Worm (Caenorhabditis elegans) whole organism, L4 larva: ENCODE data around the gene twf-2.
"Not testable (repeated sequence)": the region's sequence is repeated elsewhere in the genome, so short reads cannot be mapped to it uniquely, and the experiment has no call there.

Experiments used
- F10B5.3 ChIP-seq: sonication (generic microtip); optimal IDR thresholded peaks from 2 replicates; lab custom pipeline; 2016; ENCODE audit warnings: mild to moderate bottlenecking, missing genetic modification characterization, missing compliant biosample characterization
- F26F4.8 ChIP-seq: fragments of 200-800 bp; sonication (Bioruptor generic); conservative IDR thresholded peaks from 2 replicates; pipeline ENCODE4 v1.3.6; 2022; ENCODE audit warnings: missing genetic modification characterization, missing compliant biosample characterization
- T26A8.4 ChIP-seq: fragments of 200-800 bp; sonication (Bioruptor generic); IDR thresholded peaks from 2 replicates; pipeline ENCODE4 v1.3.6; 2022; ENCODE audit warnings: missing genetic modification characterization, missing compliant biosample characterization
- Y48G9A.11 ChIP-seq: fragments of 200-800 bp; sonication (Bioruptor generic); IDR thresholded peaks from 2 replicates; pipeline ENCODE4 v1.3.6; 2022; ENCODE audit warnings: missing genetic modification reagents, missing genetic modification characterization, missing compliant biosample characterization
- aly-2 ChIP-seq: sonication (generic microtip); optimal IDR thresholded peaks from 2 replicates; lab custom pipeline; 2018; ENCODE audit warnings: missing biosample characterization, missing genetic modification characterization
- attf-4 ChIP-seq: sonication (generic microtip); optimal IDR thresholded peaks from 3 replicates; lab custom pipeline; 2017; ENCODE audit warnings: missing biosample characterization, missing genetic modification characterization
- ceh-32 ChIP-seq: sonication (generic microtip); optimal IDR thresholded peaks from 2 replicates; lab custom pipeline; 2016; ENCODE audit warnings: mild to moderate bottlenecking, missing genetic modification characterization, missing compliant biosample characterization; ENCODE audit not compliant: poor library complexity
- ceh-44 ChIP-seq: fragments of 200-800 bp; sonication (Bioruptor generic); IDR thresholded peaks from 2 replicates; pipeline ENCODE4 v1.3.6; 2022; ENCODE audit warnings: missing genetic modification reagents, missing genetic modification characterization, missing compliant biosample characterization
- ceh-62 ChIP-seq: sonication (generic microtip); optimal IDR thresholded peaks from 2 replicates; lab custom pipeline; 2017; ENCODE audit warnings: missing biosample characterization, missing genetic modification characterization
- ces-1 ChIP-seq: fragments of 150-350 bp; sonication (generic microtip); optimal IDR thresholded peaks from 4 replicates; lab custom pipeline; 2014; ENCODE audit warnings: missing biosample characterization, missing genetic modification reagents, missing genetic modification characterization
- daf-16 ChIP-seq, 3 experiments: sonication (generic microtip); optimal IDR thresholded peaks; 2 replicates each; lab custom pipeline; 2016 to 2017; ENCODE audit warnings: missing genetic modification characterization in 3 of 3, missing genetic modification reagents in 3 of 3, mild to moderate bottlenecking in 2 of 3, missing compliant biosample characterization in 2 of 3, missing biosample characterization in 1 of 3, moderate library complexity in 1 of 3
- daf-8 ChIP-seq: fragments of 200-800 bp; sonication (Bioruptor generic); IDR thresholded peaks from 2 replicates; pipeline ENCODE4 v1.3.6; 2022; ENCODE audit warnings: missing genetic modification characterization, missing compliant biosample characterization
- dmd-6 ChIP-seq: fragments of 200-800 bp; sonication (Bioruptor generic); IDR thresholded peaks from 2 replicates; pipeline ENCODE4 v1.3.6; 2022; ENCODE audit warnings: missing genetic modification reagents, missing genetic modification characterization, missing compliant biosample characterization
- dmd-8 ChIP-seq: fragments of 200-800 bp; sonication (Bioruptor generic); IDR thresholded peaks from 2 replicates; pipeline ENCODE4 v1.3.6; 2022; ENCODE audit warnings: missing genetic modification characterization, missing compliant biosample characterization
- dmd-9 ChIP-seq: fragments of 200-800 bp; sonication (Bioruptor generic); IDR thresholded peaks from 2 replicates; pipeline ENCODE4 v1.3.6; 2022; ENCODE audit warnings: missing genetic modification reagents, missing genetic modification characterization, missing compliant biosample characterization
- dpl-1 ChIP-seq: fragments of 150-350 bp; optimal IDR thresholded peaks from 2 replicates; lab custom pipeline; 2014; ENCODE audit warnings: missing biosample characterization, missing genetic modification reagents, missing genetic modification characterization
- dve-1 ChIP-seq: sonication (generic microtip); optimal IDR thresholded peaks from 2 replicates; lab custom pipeline; 2017; ENCODE audit warnings: antibody characterized with exemption, mild to moderate bottlenecking, missing genetic modification characterization, missing compliant biosample characterization; ENCODE audit not compliant: insufficient read depth
- fkh-10 ChIP-seq: fragments of 150-350 bp; optimal IDR thresholded peaks from 2 replicates; lab custom pipeline; 2014; ENCODE audit warnings: missing biosample characterization, missing genetic modification reagents, missing genetic modification characterization
- fos-1 ChIP-seq: fragments of 150-350 bp; optimal IDR thresholded peaks from 2 replicates; lab custom pipeline; 2014; ENCODE audit warnings: missing biosample characterization, missing genetic modification characterization
- hlh-11 ChIP-seq: fragments of 200-800 bp; sonication (Bioruptor generic); optimal IDR thresholded peaks from 2 replicates; lab custom pipeline; 2018; ENCODE audit warnings: mild to moderate bottlenecking, missing genetic modification characterization, missing compliant biosample characterization
- hmg-1.1 ChIP-seq: fragments of 200-800 bp; sonication (Bioruptor generic); IDR thresholded peaks from 2 replicates; pipeline ENCODE4 v1.3.6; 2022; ENCODE audit warnings: missing genetic modification reagents, missing genetic modification characterization, missing compliant biosample characterization
- jun-1 ChIP-seq: fragments of 150-350 bp; optimal IDR thresholded peaks from 2 replicates; lab custom pipeline; 2014; ENCODE audit warnings: missing biosample characterization, missing genetic modification reagents, missing genetic modification characterization
- lim-7 ChIP-seq: fragments of 200-800 bp; sonication (Bioruptor generic); IDR thresholded peaks from 2 replicates; pipeline ENCODE4 v1.3.6; 2022; ENCODE audit warnings: missing genetic modification characterization, missing compliant biosample characterization
- lin-13 ChIP-seq: fragments of 150-350 bp; optimal IDR thresholded peaks from 2 replicates; lab custom pipeline; 2014; ENCODE audit warnings: missing biosample characterization, missing genetic modification reagents, missing genetic modification characterization
- lir-3 ChIP-seq: sonication (generic microtip); optimal IDR thresholded peaks from 2 replicates; lab custom pipeline; 2016; ENCODE audit warnings: mild to moderate bottlenecking, missing genetic modification characterization, missing compliant biosample characterization
- mdl-1 ChIP-seq, 2 experiments: fragments of 150-350 bp in 1 of 2; sonication (generic microtip) in 1 of 2; optimal IDR thresholded peaks; 2 replicates each; lab custom pipeline; 2014 to 2017; ENCODE audit warnings: missing biosample characterization in 2 of 2, missing genetic modification characterization in 2 of 2
- nhr-10 ChIP-seq: fragments of 150-350 bp; optimal IDR thresholded peaks from 2 replicates; lab custom pipeline; 2014; ENCODE audit warnings: missing biosample characterization, missing genetic modification characterization
- nhr-11 ChIP-seq: fragments of 150-350 bp; optimal IDR thresholded peaks from 2 replicates; lab custom pipeline; 2014; ENCODE audit warnings: missing biosample characterization, missing genetic modification characterization
- nhr-25 ChIP-seq: sonication (generic microtip); optimal IDR thresholded peaks from 2 replicates; lab custom pipeline; 2017; ENCODE audit warnings: missing genetic modification characterization, mild to moderate bottlenecking, missing compliant biosample characterization, antibody characterized with exemption, moderate library complexity, borderline replicate concordance; ENCODE audit not compliant: insufficient read depth
- nhr-28 ChIP-seq: fragments of 150-350 bp; optimal IDR thresholded peaks from 2 replicates; lab custom pipeline; 2014; ENCODE audit warnings: missing biosample characterization, missing genetic modification characterization
- nhr-42 ChIP-seq: fragments of 200-800 bp; sonication (Bioruptor generic); IDR thresholded peaks from 2 replicates; pipeline ENCODE4 v1.3.6; 2022; ENCODE audit warnings: missing genetic modification characterization, missing compliant biosample characterization
- nhr-48 ChIP-seq: sonication (generic microtip); optimal IDR thresholded peaks from 2 replicates; lab custom pipeline; 2016; ENCODE audit warnings: mild to moderate bottlenecking, missing genetic modification characterization, missing compliant biosample characterization
- nhr-76 ChIP-seq: fragments of 150-350 bp; optimal IDR thresholded peaks from 2 replicates; lab custom pipeline; 2014; ENCODE audit warnings: missing biosample characterization, missing genetic modification characterization
- php-3 ChIP-seq: fragments of 200-800 bp; sonication (Bioruptor generic); IDR thresholded peaks from 2 replicates; pipeline ENCODE4 v1.3.6; 2022; ENCODE audit warnings: missing genetic modification reagents, missing genetic modification characterization, missing compliant biosample characterization
- pqm-1 ChIP-seq: sonication (generic microtip); optimal IDR thresholded peaks from 2 replicates; lab custom pipeline; 2017; ENCODE audit warnings: missing biosample characterization, missing genetic modification characterization
- rbr-2 ChIP-seq: sonication (generic microtip); optimal IDR thresholded peaks from 2 replicates; lab custom pipeline; 2016; ENCODE audit warnings: missing genotype, missing genetic modification characterization, missing compliant biosample characterization
- sdz-12 ChIP-seq: fragments of 200-800 bp; sonication (Bioruptor generic); optimal IDR thresholded peaks from 2 replicates; lab custom pipeline; 2018; ENCODE audit warnings: mild to moderate bottlenecking, missing genetic modification characterization, missing compliant biosample characterization
- snpc-1.2 ChIP-seq: fragments of 200-800 bp; sonication (Bioruptor generic); IDR thresholded peaks from 2 replicates; pipeline ENCODE4 v1.3.6; 2022; ENCODE audit warnings: missing genetic modification reagents, missing genetic modification characterization, missing compliant biosample characterization
- spr-1 ChIP-seq: sonication (generic microtip); optimal IDR thresholded peaks from 2 replicates; lab custom pipeline; 2016; ENCODE audit warnings: mild to moderate bottlenecking, missing genetic modification characterization, missing compliant biosample characterization
- tag-97 ChIP-seq: fragments of 200-800 bp; sonication (Bioruptor generic); IDR thresholded peaks from 2 replicates; pipeline ENCODE4 v1.3.6; 2022; ENCODE audit warnings: missing genetic modification characterization, missing compliant biosample characterization
- unc-39 ChIP-seq: sonication (generic microtip); optimal IDR thresholded peaks from 2 replicates; lab custom pipeline; 2017; ENCODE audit warnings: missing biosample characterization, missing genetic modification characterization
- unc-62 ChIP-seq, 3 experiments: fragments of 150-350 bp in 1 of 3; sonication (generic microtip); optimal IDR thresholded peaks in 2 of 3; peaks in 1 of 3; 1 replicate in 1 of 3; 2 replicates in 2 of 3; lab custom pipeline; 2014 to 2017; ENCODE audit warnings: missing biosample characterization in 3 of 3, missing genetic modification characterization in 3 of 3, missing genetic modification reagents in 3 of 3, missing genotype in 1 of 3
- vab-7 ChIP-seq: fragments of 200-800 bp; sonication (Bioruptor generic); IDR thresholded peaks from 2 replicates; pipeline ENCODE4 v1.3.6; 2022; ENCODE audit warnings: missing genetic modification reagents, missing genetic modification characterization, missing compliant biosample characterization
- zfp-2 ChIP-seq: sonication (generic microtip); optimal IDR thresholded peaks from 2 replicates; lab custom pipeline; 2016; ENCODE audit warnings: mild to moderate bottlenecking, missing genetic modification characterization, missing compliant biosample characterization
- zip-11 ChIP-seq: fragments of 200-800 bp; sonication (Bioruptor generic); IDR thresholded peaks from 2 replicates; pipeline ENCODE4 v1.3.6; 2022; ENCODE audit warnings: missing genetic modification characterization, missing compliant biosample characterization
- zip-2 ChIP-seq: fragments of 150-350 bp; optimal IDR thresholded peaks from 2 replicates; lab custom pipeline; 2014; ENCODE audit warnings: missing biosample characterization, missing genetic modification characterization
- ztf-11 ChIP-seq: fragments of 150-350 bp; optimal IDR thresholded peaks from 2 replicates; lab custom pipeline; 2014; ENCODE audit warnings: missing biosample characterization, missing genetic modification characterization
- ztf-7 ChIP-seq: fragments of 150-350 bp; optimal IDR thresholded peaks from 2 replicates; lab custom pipeline; 2014; ENCODE audit warnings: missing biosample characterization, missing genetic modification characterization

Gene twf-2

DNA sequence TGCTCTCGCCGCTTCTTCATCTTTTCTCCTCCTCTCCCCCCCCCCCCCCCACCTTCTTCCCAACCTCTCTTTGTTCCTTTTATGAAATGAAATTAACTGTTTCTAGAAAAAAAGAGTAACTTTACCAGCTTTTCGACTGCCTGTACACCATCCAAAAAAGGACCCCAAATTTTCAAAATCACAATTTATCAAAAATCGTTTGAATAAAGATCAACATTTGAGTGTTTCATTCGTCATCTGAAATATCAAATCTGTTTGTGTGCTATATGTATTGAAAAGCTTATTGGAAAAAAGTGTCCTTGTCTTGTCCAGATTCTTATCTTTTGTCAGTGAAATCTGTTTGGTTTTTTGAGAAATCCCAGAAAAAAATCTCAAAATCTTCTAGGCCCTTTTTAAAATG, 5.1 kb downstream of the twf-2 start:
- no peak for TF ChIP-seq tag-97 (GFP tag; lab: Robert Waterston, UW)
- TF ChIP-seq unc-62 (GFP tag; optimal IDR thresholded peaks at IDR 0.05 in 1 of 2; lab: Kevin White, UChicago), result peak in 1 of 2 experiments; percentile 95
- TF ChIP-seq unc-62 (tag; optimal IDR thresholded peaks at IDR 0.05; lab: Kevin White, UChicago), result no peak

DNA sequence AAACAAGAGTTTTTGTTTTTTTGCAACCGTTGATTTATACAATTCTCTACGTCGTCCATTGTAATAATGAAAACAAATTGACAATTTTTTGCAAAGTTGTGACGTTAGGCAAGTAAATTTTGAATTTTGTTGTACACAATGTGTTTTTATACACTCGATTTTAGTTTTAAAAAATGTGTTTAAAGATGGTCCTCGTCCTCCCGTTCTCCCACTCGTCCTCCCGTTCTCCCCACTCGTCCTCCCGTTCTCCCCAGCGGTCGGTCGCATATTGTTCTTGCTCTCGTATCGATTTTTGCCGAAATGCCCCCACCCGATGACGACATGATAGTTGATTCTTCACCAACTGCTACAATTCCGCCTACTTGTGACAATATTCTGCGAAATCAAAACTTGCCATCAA, 5.6 kb downstream of the twf-2 start, which contains the start of gene F38E9.4:
Gene F38E9.4, plus strand, starts transcription at position 301 of the 400 bp plus-strand sequence.
- TF ChIP-seq dmd-8, dmd-9, ceh-44 (GFP tag; lab: Robert Waterston, UW): not testable (repeated sequence)

DNA sequence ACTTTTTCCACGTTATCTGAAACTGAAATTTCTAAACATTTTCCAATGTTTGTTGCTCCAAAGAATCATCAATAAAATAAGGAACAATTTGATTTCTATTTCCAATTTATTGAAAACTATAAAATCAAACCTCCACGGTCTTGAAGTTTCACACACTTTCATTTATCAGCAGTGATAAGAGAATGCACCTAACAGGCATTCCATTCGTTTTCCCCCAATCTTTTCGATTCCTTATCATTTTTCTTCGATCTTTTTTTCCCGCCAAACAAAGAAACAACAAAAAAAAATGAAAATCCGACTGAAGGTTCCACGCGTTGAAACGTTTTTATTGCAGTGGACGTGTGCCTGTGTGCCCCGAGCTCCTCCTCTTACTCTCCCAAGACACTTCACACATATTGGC, 10.7 kb downstream of the twf-2 start, which contains the start of gene nas-39:
Gene nas-39, plus strand, starts transcription at position 269 of the 400 bp plus-strand sequence.
- TF ChIP-seq ceh-32 (tag; lab: Kevin White, UChicago), result no peak
- no peak for TF ChIP-seq F10B5.3 (tag; lab: Kevin White, UChicago)
- no peak for TF ChIP-seq nhr-42 (GFP tag; lab: Robert Waterston, UW)
- TF ChIP-seq attf-4, result no peak
- peak; percentile 49; the same call in 1 of the 2 replicates for TF ChIP-seq php-3 (GFP tag; lab: Robert Waterston, UW)
- TF ChIP-seq nhr-25 (tag; lab: Kevin White, UChicago), result no peak
- no peak for TF ChIP-seq aly-2 (tag; lab: Kevin White, UChicago)
- no peak for TF ChIP-seq nhr-48
- no peak for TF ChIP-seq vab-7 (GFP tag; lab: Robert Waterston, UW)
- TF ChIP-seq lin-13 (GFP tag; lab: Kevin White, UChicago), result no peak
- TF ChIP-seq nhr-11 (tag; lab: Kevin White, UChicago), result no peak
- no peak for TF ChIP-seq dpl-1
- TF ChIP-seq fos-1 (tag; lab: Kevin White, UChicago), result no peak
- no peak for TF ChIP-seq spr-1 (tag; lab: Kevin White, UChicago)
- no peak for TF ChIP-seq hmg-1.1 (GFP tag; lab: Robert Waterston, UW)
- no peak for TF ChIP-seq unc-39 (tag; lab: Kevin White, UChicago)
- no peak for TF ChIP-seq ztf-11 (tag; lab: Kevin White, UChicago)
- no peak for TF ChIP-seq zip-11 (GFP tag; lab: Robert Waterston, UW)
- TF ChIP-seq sdz-12 (GFP tag; lab: Kevin White, UChicago), result no peak
- TF ChIP-seq lim-7 (GFP tag; lab: Robert Waterston, UW), result no peak
- TF ChIP-seq daf-16 (GFP tag; optimal IDR thresholded peaks at IDR 0.05; lab: Kevin White, UChicago), result no peak
- TF ChIP-seq daf-16 (tag; optimal IDR thresholded peaks at IDR 0.05; lab: Kevin White, UChicago), result peak; percentile 71
- TF ChIP-seq nhr-10 (tag; lab: Kevin White, UChicago), result no peak
- TF ChIP-seq F26F4.8 (GFP tag; lab: Robert Waterston, UW), result no peak
- TF ChIP-seq Y48G9A.11 (GFP tag; lab: Robert Waterston, UW), result no peak
- TF ChIP-seq nhr-28 (tag; lab: Kevin White, UChicago), result peak; percentile 72
- peak; percentile 55 for TF ChIP-seq dve-1 (tag; lab: Kevin White, UChicago)
- no peak for TF ChIP-seq fkh-10 (GFP tag; lab: Kevin White, UChicago)
- TF ChIP-seq hlh-11 (tag; lab: Kevin White, UChicago), result peak; percentile 46
- TF ChIP-seq T26A8.4, result no peak
- TF ChIP-seq ceh-62 (tag; lab: Kevin White, UChicago), result no peak
- TF ChIP-seq daf-8 (GFP tag; lab: Robert Waterston, UW), result no peak
- peak; percentile 95 for TF ChIP-seq pqm-1 (tag; lab: Kevin White, UChicago)
- no peak for TF ChIP-seq tag-97 (GFP tag; lab: Robert Waterston, UW)
- no peak for TF ChIP-seq lir-3 (tag; lab: Kevin White, UChicago)
- no peak for TF ChIP-seq ces-1 (GFP tag; lab: Kevin White, UChicago)
- TF ChIP-seq dmd-6, result peak; percentile 54; the same call in 1 of the 2 replicates
- TF ChIP-seq rbr-2 (tag; lab: Kevin White, UChicago), result no peak
- no peak for TF ChIP-seq jun-1 (tag; lab: Kevin White, UChicago)
- TF ChIP-seq mdl-1 (tag; optimal IDR thresholded peaks at IDR 0.05; lab: Kevin White, UChicago), result no peak
- no peak for TF ChIP-seq nhr-76 (tag; lab: Kevin White, UChicago)
- TF ChIP-seq ztf-7 (tag; lab: Kevin White, UChicago), result no peak
- TF ChIP-seq zip-2 (tag; lab: Kevin White, UChicago), result no peak
- TF ChIP-seq snpc-1.2, result no peak
- TF ChIP-seq zfp-2 (tag; lab: Kevin White, UChicago), result no peak
